Fruit fly (Drosophila melanogaster) whole organism, embryonic: ENCODE measurements around the gene Elal.

ENCODE experiments used
- Awh ChIP-seq: fragments of 200-800 bp; sonication (Bioruptor generic); IDR thresholded peaks from 2 replicates; pipeline ENCODE4, ENCODE4 v1.3.6; 2022; ENCODE audit warnings: missing biosample characterization, missing genetic modification characterization
- CG14667 ChIP-seq: fragments of 200-800 bp; sonication (Bioruptor generic); IDR thresholded peaks from 2 replicates; pipeline ENCODE4 v1.3.6; 2022; ENCODE audit warnings: missing biosample characterization, missing genetic modification characterization
- CG14860 ChIP-seq: fragments of 200-800 bp; sonication (Bioruptor generic); IDR thresholded peaks from 3 replicates; pipeline ENCODE4 v1.3.6; 2022; ENCODE audit warnings: missing biosample characterization, missing genetic modification characterization; ENCODE audit not compliant: partially characterized antibody
- CG15514 ChIP-seq: fragments of 200-800 bp; sonication (Bioruptor generic); optimal IDR thresholded peaks from 3 replicates; lab custom pipeline; 2017; ENCODE audit warnings: missing biosample characterization, missing genetic modification characterization, mild to moderate bottlenecking, moderate library complexity, missing genetic modification reagents
- CG16813 ChIP-seq: fragments of 200-800 bp; sonication (Bioruptor generic); IDR thresholded peaks from 3 replicates; pipeline ENCODE4 v1.3.6; 2022; ENCODE audit warnings: missing biosample characterization, missing genetic modification characterization; ENCODE audit not compliant: partially characterized antibody
- CG17186 ChIP-seq: fragments of 200-800 bp; sonication (Bioruptor generic); optimal IDR thresholded peaks from 3 replicates; lab custom pipeline; 2017; ENCODE audit warnings: missing biosample characterization, missing genetic modification reagents, missing genetic modification characterization
- CG17802 ChIP-seq: fragments of 200-800 bp; sonication (Bioruptor generic); optimal IDR thresholded peaks from 2 replicates; lab custom pipeline; 2018; ENCODE audit warnings: missing biosample characterization, mild to moderate bottlenecking, missing genetic modification characterization, moderate library complexity
- CG32772 ChIP-seq: fragments of 200-800 bp; sonication (Bioruptor generic); IDR thresholded peaks from 2 replicates; pipeline ENCODE4 v1.3.6; 2022; ENCODE audit warnings: missing biosample characterization, missing genetic modification characterization
- CG43689 ChIP-seq: fragments of 200-800 bp; sonication (Bioruptor generic); IDR thresholded peaks from 2 replicates; pipeline ENCODE4 v1.3.6; 2022; ENCODE audit warnings: missing biosample characterization, missing genetic modification characterization
- CG5180 ChIP-seq: fragments of 200-800 bp; sonication (Bioruptor generic); optimal IDR thresholded peaks from 3 replicates; lab custom pipeline; 2017; ENCODE audit warnings: missing biosample characterization, missing genetic modification characterization, mild to moderate bottlenecking, moderate library complexity, missing genetic modification reagents
- CG5953 ChIP-seq: fragments of 200-800 bp; sonication (Bioruptor generic); IDR thresholded peaks from 2 replicates; pipeline ENCODE4 v1.3.6; 2022; ENCODE audit warnings: missing biosample characterization, missing genetic modification characterization
- CG7357 ChIP-seq: fragments of 200-800 bp; sonication (Bioruptor generic); IDR thresholded peaks from 3 replicates; pipeline ENCODE4 v1.3.6; 2022; ENCODE audit warnings: missing biosample characterization, missing genetic modification characterization
- CG8089 ChIP-seq: fragments of 200-800 bp; sonication (Bioruptor generic); optimal IDR thresholded peaks from 3 replicates; lab custom pipeline; 2016; ENCODE audit warnings: missing biosample characterization, missing genetic modification characterization
- CG8478 ChIP-seq: fragments of >200 bp; optimal IDR thresholded peaks from 2 replicates; lab custom pipeline; 2018
- CrebB ChIP-seq: fragments of 200-800 bp; sonication (Bioruptor generic); optimal IDR thresholded peaks from 3 replicates; lab custom pipeline; 2018; ENCODE audit warnings: missing biosample characterization, mild to moderate bottlenecking, missing genetic modification characterization
- Dbx ChIP-seq: fragments of 200-800 bp; sonication (Bioruptor generic); IDR thresholded peaks from 3 replicates; pipeline ENCODE4 v1.3.6; 2022; ENCODE audit warnings: missing biosample characterization, missing genetic modification characterization
- Dip3 ChIP-seq: fragments of 200-800 bp; sonication (Bioruptor generic); optimal IDR thresholded peaks from 3 replicates; lab custom pipeline; 2016; ENCODE audit warnings: missing biosample characterization, missing genetic modification characterization
- Dll ChIP-seq: fragments of 200-800 bp; sonication (Bioruptor generic); IDR thresholded peaks from 4 replicates; pipeline ENCODE4 v1.3.6; 2022; ENCODE audit warnings: missing biosample characterization, missing genetic modification characterization; ENCODE audit not compliant: partially characterized antibody
- Ets97D ChIP-seq: fragments of 200-800 bp; sonication (Bioruptor generic); optimal IDR thresholded peaks from 3 replicates; lab custom pipeline; 2016; ENCODE audit warnings: missing biosample characterization, missing genetic modification characterization
- HLH54F ChIP-seq: fragments of 200-800 bp; sonication (Bioruptor generic); optimal IDR thresholded peaks from 3 replicates; lab custom pipeline; 2016; ENCODE audit warnings: missing biosample characterization, missing genetic modification characterization
- HLHmδ ChIP-seq: fragments of 200-800 bp; sonication (Bioruptor generic); optimal IDR thresholded peaks from 2 replicates; lab custom pipeline; 2018; ENCODE audit warnings: missing biosample characterization, mild to moderate bottlenecking, missing genetic modification characterization, moderate library complexity
- Hmr ChIP-seq: fragments of 200-800 bp; sonication (Bioruptor generic); optimal IDR thresholded peaks from 3 replicates; lab custom pipeline; 2017; ENCODE audit warnings: mild to moderate bottlenecking, missing biosample characterization, missing genetic modification reagents, missing genetic modification characterization
- Lim3 ChIP-seq: fragments of 200-800 bp; sonication (Bioruptor generic); IDR thresholded peaks from 2 replicates; pipeline ENCODE4 v1.3.6; 2022; ENCODE audit warnings: missing biosample characterization, missing genetic modification characterization
- Med ChIP-seq: fragments of 200-800 bp; sonication (Bioruptor generic); peaks from one replicate; lab custom pipeline; 2016; ENCODE audit warnings: missing biosample characterization, missing genetic modification characterization, mild to moderate bottlenecking, inconsistent platforms, moderate library complexity
- Mes4 ChIP-seq: fragments of 200-800 bp; sonication (Bioruptor generic); optimal IDR thresholded peaks from 2 replicates; lab custom pipeline; 2016; ENCODE audit warnings: missing biosample characterization, missing genetic modification characterization
- NFAT ChIP-seq: fragments of 200-800 bp; sonication (Bioruptor generic); IDR thresholded peaks from 2 replicates; pipeline ENCODE4 v1.3.6; 2022; ENCODE audit warnings: missing biosample characterization, missing genetic modification characterization
- Poxn ChIP-seq: fragments of 200-800 bp; sonication (Bioruptor generic); IDR thresholded peaks from 2 replicates; pipeline ENCODE4 v1.3.6; 2022; ENCODE audit warnings: missing biosample characterization, missing genetic modification characterization
- ase ChIP-seq: fragments of 200-800 bp; sonication (Bioruptor generic); IDR thresholded peaks from 3 replicates; pipeline ENCODE4 v1.3.6; 2022; ENCODE audit warnings: missing biosample characterization, missing genetic modification characterization
- chn ChIP-seq: fragments of 200-800 bp; sonication (Bioruptor generic); optimal IDR thresholded peaks from 2 replicates; lab custom pipeline; 2016; ENCODE audit warnings: missing biosample characterization, missing genetic modification characterization
- dysf ChIP-seq: fragments of 200-800 bp; sonication (Bioruptor generic); IDR thresholded peaks from 3 replicates; pipeline ENCODE4 v1.3.6; 2022; ENCODE audit warnings: missing biosample characterization, missing genetic modification characterization
- eve ChIP-seq, 2 experiments: fragments of >200 bp; optimal IDR thresholded peaks; 2 replicates each; lab custom pipeline; 2017; ENCODE audit warnings: missing biosample characterization in 2 of 2, missing genetic modification characterization in 2 of 2
- gro ChIP-seq: fragments of 200-800 bp; sonication (Bioruptor generic); optimal IDR thresholded peaks from 2 replicates; lab custom pipeline; 2016; ENCODE audit warnings: missing biosample characterization, missing genetic modification characterization
- lilli ChIP-seq: fragments of 200-800 bp; sonication (Bioruptor generic); optimal IDR thresholded peaks from 3 replicates; lab custom pipeline; 2016; ENCODE audit warnings: missing biosample characterization, missing genetic modification characterization
- lov ChIP-seq, 2 experiments: fragments of 200-800 bp in 1 of 2; fragments of >200 bp in 1 of 2; sonication (Bioruptor generic) in 1 of 2; IDR thresholded peaks in 1 of 2; optimal IDR thresholded peaks in 1 of 2; 2 replicates in 1 of 2; 3 replicates in 1 of 2; pipeline versions ENCODE4 v1.3.6 to Lab custom; 2017 to 2022; ENCODE audit warnings: missing biosample characterization in 1 of 2, missing genetic modification characterization in 1 of 2
- pnt ChIP-seq: fragments of 200-800 bp; sonication (Bioruptor generic); optimal IDR thresholded peaks from 3 replicates; lab custom pipeline; 2016; ENCODE audit warnings: missing biosample characterization, missing genetic modification characterization
- pum ChIP-seq: fragments of 200-800 bp; sonication (Bioruptor generic); optimal IDR thresholded peaks from 2 replicates; lab custom pipeline; 2016; ENCODE audit warnings: missing biosample characterization, missing genetic modification characterization
- repo ChIP-seq: fragments of 200-800 bp; sonication (Bioruptor generic); optimal IDR thresholded peaks from 2 replicates; lab custom pipeline; 2016; ENCODE audit warnings: missing biosample characterization, missing genetic modification characterization
- rib ChIP-seq: fragments of 200-800 bp; sonication (Bioruptor generic); IDR thresholded peaks from 2 replicates; pipeline ENCODE4 v1.3.6; 2022; ENCODE audit warnings: missing biosample characterization, missing genetic modification characterization
- sens ChIP-seq: fragments of 200-800 bp; sonication (Bioruptor generic); peaks from one replicate; lab custom pipeline; 2016; ENCODE audit warnings: missing biosample characterization, missing genetic modification characterization
- sisA ChIP-seq: fragments of 200-800 bp; sonication (Bioruptor generic); IDR thresholded peaks from 2 replicates; pipeline ENCODE4 v1.3.6; 2022; ENCODE audit warnings: missing biosample characterization, missing genetic modification characterization
- tgo ChIP-seq: fragments of 200-800 bp; sonication (Bioruptor generic); IDR thresholded peaks from 3 replicates; pipeline ENCODE4 v1.3.6; 2022; ENCODE audit warnings: missing biosample characterization, missing genetic modification characterization
- tna ChIP-seq: fragments of 200-800 bp; sonication (Bioruptor generic); IDR thresholded peaks from 2 replicates; pipeline ENCODE4 v1.3.6; 2022; ENCODE audit warnings: missing biosample characterization, missing genetic modification characterization; ENCODE audit not compliant: partially characterized antibody
- trh ChIP-seq: fragments of 200-800 bp; sonication (Bioruptor generic); optimal IDR thresholded peaks from 2 replicates; lab custom pipeline; 2016; ENCODE audit warnings: missing biosample characterization, missing genetic modification characterization
- vfl ChIP-seq: fragments of 200-800 bp; sonication (Bioruptor generic); optimal IDR thresholded peaks from 2 replicates; lab custom pipeline; 2016; ENCODE audit warnings: missing biosample characterization, missing genetic modification characterization
- wdn ChIP-seq: fragments of 200-800 bp; sonication (Bioruptor generic); IDR thresholded peaks from 2 replicates; pipeline ENCODE4 v1.3.6; 2022; ENCODE audit warnings: missing biosample characterization, missing genetic modification characterization
- wor ChIP-seq: fragments of 200-800 bp; sonication (Bioruptor generic); IDR thresholded peaks from 2 replicates; pipeline ENCODE4 v1.3.6; 2022; ENCODE audit warnings: missing biosample characterization, missing genetic modification characterization

Gene Elal

DNA sequence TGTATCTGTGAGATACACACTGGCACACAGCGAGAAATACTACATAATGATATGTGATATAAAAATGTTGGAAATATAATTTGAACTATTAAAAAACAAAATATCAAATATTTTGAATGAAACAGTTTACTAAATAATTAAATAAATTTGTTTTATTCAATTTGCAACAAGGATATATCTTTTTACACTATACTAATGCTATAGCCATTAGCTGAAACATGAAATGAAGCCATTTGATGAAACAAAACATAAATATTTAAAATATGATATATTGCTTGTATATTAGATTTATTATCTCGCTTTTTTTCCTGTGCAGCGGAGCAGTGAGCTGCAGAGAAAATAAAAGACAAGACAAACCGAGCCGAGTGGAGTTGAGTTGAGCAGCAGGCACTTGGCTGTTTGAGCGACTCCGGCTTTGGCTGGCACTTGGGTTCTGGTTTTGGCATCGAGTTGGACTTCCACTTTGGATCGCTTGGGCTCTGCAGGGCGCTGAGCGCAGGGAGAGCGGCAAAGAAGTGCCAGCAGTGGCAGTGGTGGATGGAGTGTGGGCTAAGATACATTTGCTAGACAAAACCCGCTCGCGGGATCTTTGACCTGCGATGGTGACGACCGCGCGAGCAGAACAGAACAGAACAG is 28.3 kb downstream of the Elal start (continued):
- TF ChIP-seq CG5180 (peak; percentile 59), Ets97D (no peak), chn (GFP tag; lab: Kevin White, UChicago) (no peak), rib (GFP tag; lab: Robert Waterston, UW) (no peak), tgo (GFP tag; lab: Robert Waterston, UW) (peak; percentile 61), gro (GFP tag; lab: Kevin White, UChicago) (no peak), CG14667 (GFP tag; lab: Robert Waterston, UW) (peak; percentile 49; the same call in 1 of the 2 replicates), pum (GFP tag; lab: Kevin White, UChicago) (no peak), CG7357 (peak; percentile 56; the same call in 2 of the 3 replicates), Dll (GFP tag; lab: Robert Waterston, UW) (no peak), trh (GFP tag; lab: Kevin White, UChicago) (no peak), sens (peak; percentile 59), CG17186 (no peak), CG16813 (no peak), CG43689 (GFP tag; lab: Robert Waterston, UW) (no peak), lilli (GFP tag; lab: Kevin White, UChicago) (peak; percentile 17), Awh (peak; percentile 36; the same call in 1 of the 2 replicates), HLHmδ (no peak), dysf (GFP tag; lab: Robert Waterston, UW) (peak; percentile 84), HLH54F (no peak), CG14860 (no peak), CG5953 (GFP tag; lab: Robert Waterston, UW) (no peak), Poxn (no peak), Hmr (GFP tag; lab: Kevin White, UChicago) (peak; percentile 66), Med (peak; percentile 58), CG8478 (no peak), vfl (GFP tag; lab: Kevin White, UChicago) (no peak), repo (GFP tag; lab: Kevin White, UChicago) (no peak), CG32772 (GFP tag; lab: Robert Waterston, UW) (peak; percentile 34), eve (GFP tag; optimal IDR thresholded peaks at IDR 0.05; lab: Kevin White, UChicago) (no peak), CrebB (tag; lab: Kevin White, UChicago) (peak; percentile 61), NFAT (no peak), Mes4 (GFP tag; lab: Kevin White, UChicago) (no peak), CG17802 (no peak), pnt (GFP tag; lab: Kevin White, UChicago) (peak; percentile 12), CG8089 (GFP tag; lab: Kevin White, UChicago) (no peak), wdn (GFP tag; lab: Robert Waterston, UW) (no peak), tna (GFP tag; lab: Robert Waterston, UW) (no peak), sisA (peak; percentile 68), lov (optimal IDR thresholded peaks at IDR 0.05; lab: Kevin White, UChicago) (no peak), lov (GFP tag; IDR thresholded peaks at IDR 0.05; lab: Robert Waterston, UW) (no peak), Dbx (GFP tag; lab: Robert Waterston, UW) (0 out of 3 replicates have a peak, but pooled peaks have one; percentile 53), Lim3 (GFP tag; lab: Robert Waterston, UW) (no peak), Dip3 (GFP tag; lab: Kevin White, UChicago) (no peak), wor (GFP tag; lab: Robert Waterston, UW) (peak; percentile 47; the same call in 1 of the 2 replicates), CG15514 (GFP tag; lab: Kevin White, UChicago) (no peak), ase (GFP tag; lab: Robert Waterston, UW) (0 out of 3 replicates have a peak, but pooled peaks have one; percentile 44)
